Worm (Caenorhabditis elegans): ENCODE results near the gene Y38H8A.12.

DNA sequence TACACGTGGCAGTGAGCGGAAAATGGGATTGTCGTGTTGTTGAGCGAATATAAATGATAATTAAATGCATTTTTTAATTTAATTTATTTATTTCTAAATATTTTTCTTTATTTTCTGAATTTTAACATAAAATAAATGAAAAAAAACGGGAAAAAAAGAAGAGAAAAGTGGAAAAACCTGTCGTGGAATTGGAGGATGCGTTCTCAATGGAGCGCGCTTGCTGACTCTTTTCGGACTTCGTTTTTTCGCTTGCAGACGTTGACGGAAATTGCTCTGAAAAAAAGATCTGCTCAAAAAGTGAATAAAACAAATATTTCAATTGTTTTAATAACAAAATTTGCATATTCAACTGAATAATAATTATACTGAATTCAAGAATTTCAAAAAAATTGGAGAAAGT is 7.3 kb downstream of the Y38H8A.12 start:
- TF ChIP-seq ets-4 (GFP tag; optimal IDR thresholded peaks at IDR 0.05) (no peak), K11D2.4 (GFP tag; IDR thresholded peaks at IDR 0.05) (no peak)

Measured in whole organism, young adult.